Worm (Caenorhabditis elegans): ENCODE results near the gene acc-1.

Gene acc-1

ce11 chrIV:9669969-9670368, 12.1 kb downstream of the acc-1 start:
- TF ChIP-seq hmg-11 (tag; optimal IDR thresholded peaks at IDR 0.05) (peak; percentile 22), elt-2 (tag; optimal IDR thresholded peaks at IDR 0.05) (no peak), eor-1 (tag; optimal IDR thresholded peaks at IDR 0.05) (no peak), fos-1 (tag; optimal IDR thresholded peaks at IDR 0.05) (no peak), pqm-1 (tag; optimal IDR thresholded peaks at IDR 0.05) (no peak), nfya-1 (tag; optimal IDR thresholded peaks at IDR 0.05; ENCODE audit: insufficient read depth) (no peak), nhr-77 (tag; optimal IDR thresholded peaks at IDR 0.05) (no peak), jun-1 (tag; optimal IDR thresholded peaks at IDR 0.05) (no peak), aly-2 (tag; optimal IDR thresholded peaks at IDR 0.05) (no peak), nhr-23 (tag; optimal IDR thresholded peaks at IDR 0.05) (peak; percentile 78), pha-4 (tag; optimal IDR thresholded peaks at IDR 0.05) (no peak), daf-12 (tag; optimal IDR thresholded peaks at IDR 0.05) (no peak), ama-1 (optimal IDR thresholded peaks at IDR 0.05) (peak; percentile 39), unc-39 (tag; optimal IDR thresholded peaks at IDR 0.05) (no peak), nhr-25 (tag; optimal IDR thresholded peaks at IDR 0.05) (peak; percentile 42), ztf-4 (tag; optimal IDR thresholded peaks at IDR 0.05) (no peak), ceh-82 (tag; optimal IDR thresholded peaks at IDR 0.05) (no peak), ZK546.5 (tag; optimal IDR thresholded peaks at IDR 0.05) (no peak), nhr-237 (tag; optimal IDR thresholded peaks at IDR 0.05) (no peak), nhr-43 (tag; optimal IDR thresholded peaks at IDR 0.05; ENCODE audit: poor library complexity, severe bottlenecking) (peak; percentile 80), skn-1 (tag; optimal IDR thresholded peaks at IDR 0.05) (no peak), lin-39 (tag; optimal IDR thresholded peaks at IDR 0.05) (no peak), snpc-4 (tag; optimal IDR thresholded peaks at IDR 0.05) (no peak), sea-2 (GFP tag; optimal IDR thresholded peaks at IDR 0.05) (no peak), ceh-9 (tag; optimal IDR thresholded peaks at IDR 0.05) (no peak), fkh-10 (GFP tag; optimal IDR thresholded peaks at IDR 0.05) (no peak), ceh-16 (tag; optimal IDR thresholded peaks at IDR 0.05) (no peak), R02D3.7 (tag; optimal IDR thresholded peaks at IDR 0.05) (peak; percentile 19), tbx-2 (tag; optimal IDR thresholded peaks at IDR 0.05) (no peak), egl-27 (tag; optimal IDR thresholded peaks at IDR 0.05) (no peak), unc-62 (GFP tag; optimal IDR thresholded peaks at IDR 0.05) (no peak), elt-3 (tag; optimal IDR thresholded peaks at IDR 0.05) (no peak), fkh-2 (tag; optimal IDR thresholded peaks at IDR 0.05) (no peak), mml-1 (tag; optimal IDR thresholded peaks at IDR 0.05) (no peak), egl-5 (tag; optimal IDR thresholded peaks at IDR 0.05) (no peak), ceh-28 (tag; optimal IDR thresholded peaks at IDR 0.05) (peak; percentile 37), zag-1 (tag; optimal IDR thresholded peaks at IDR 0.05) (no peak), lin-15B (tag; optimal IDR thresholded peaks at IDR 0.05) (no peak), mdl-1 (tag; optimal IDR thresholded peaks at IDR 0.05) (peak; percentile 64), nhr-12 (tag; optimal IDR thresholded peaks at IDR 0.05) (no peak), ztf-11 (tag; optimal IDR thresholded peaks at IDR 0.05) (no peak), elt-1 (tag; optimal IDR thresholded peaks at IDR 0.05) (peak; percentile 70), nhr-28 (tag; optimal IDR thresholded peaks at IDR 0.05) (no peak), nhr-76 (tag; optimal IDR thresholded peaks at IDR 0.05) (no peak), nhr-67 (tag; optimal IDR thresholded peaks at IDR 0.05) (no peak), lsy-12 (tag; optimal IDR thresholded peaks at IDR 0.05) (peak; percentile 38), nhr-11 (tag; optimal IDR thresholded peaks at IDR 0.05) (no peak)

All from whole organism, L3 larva.